Worm (Caenorhabditis elegans) whole organism, young adult: Measurements from ENCODE around the gene ztf-22.

ENCODE experiments used
- F10E7.11 ChIP-seq: sonication (generic microtip); optimal IDR thresholded peaks from 2 replicates; lab custom pipeline; 2017; ENCODE audit warnings: mild to moderate bottlenecking, missing genetic modification characterization, moderate library complexity, missing compliant biosample characterization
- F55B11.4 ChIP-seq: sonication (generic microtip); optimal IDR thresholded peaks from 2 replicates; lab custom pipeline; 2016; ENCODE audit warnings: missing compliant biosample characterization, missing genetic modification characterization, borderline replicate concordance; ENCODE audit not compliant: insufficient read depth
- K11D2.4 ChIP-seq: fragments of 200-800 bp; sonication (Bioruptor generic); IDR thresholded peaks from 2 replicates; pipeline ENCODE4 v1.3.6; 2022; ENCODE audit warnings: missing genetic modification reagents, missing genetic modification characterization, missing compliant biosample characterization
- cebp-1 ChIP-seq, 2 experiments: fragments of 200-800 bp in 1 of 2; sonication (Bioruptor generic) in 1 of 2; sonication (generic microtip) in 1 of 2; IDR thresholded peaks in 1 of 2; optimal IDR thresholded peaks in 1 of 2; 2 replicates each; pipeline versions ENCODE4 v1.3.6 to Lab custom; 2017 to 2022; ENCODE audit warnings: missing compliant biosample characterization in 2 of 2, missing genetic modification characterization in 2 of 2, mild to moderate bottlenecking in 1 of 2, missing genetic modification reagents in 1 of 2, moderate library complexity in 1 of 2
- egl-18 ChIP-seq: fragments of 200-800 bp; sonication (Bioruptor generic); IDR thresholded peaks from 2 replicates; pipeline ENCODE4 v1.3.6; 2022; ENCODE audit warnings: missing genetic modification reagents, missing genetic modification characterization, missing compliant biosample characterization
- let-526 ChIP-seq: fragments of 200-800 bp; sonication (Bioruptor generic); IDR thresholded peaks from 2 replicates; pipeline ENCODE4 v1.3.6; 2022; ENCODE audit warnings: missing genetic modification reagents, missing genetic modification characterization, missing compliant biosample characterization
- lin-26 ChIP-seq: fragments of 200-800 bp; sonication (Bioruptor generic); IDR thresholded peaks from 2 replicates; pipeline ENCODE4 v1.3.6; 2022; ENCODE audit warnings: missing genetic modification reagents, missing genetic modification characterization, missing compliant biosample characterization
- nfyb-1 ChIP-seq: fragments of 200-800 bp; sonication (Bioruptor generic); IDR thresholded peaks from 2 replicates; pipeline ENCODE4 v1.3.6; 2022; ENCODE audit warnings: missing genetic modification reagents, missing genetic modification characterization, missing compliant biosample characterization
- unc-130 ChIP-seq: sonication (generic microtip); optimal IDR thresholded peaks from 2 replicates; lab custom pipeline; 2016; ENCODE audit warnings: missing genetic modification reagents, missing genetic modification characterization, missing compliant biosample characterization

DNA sequence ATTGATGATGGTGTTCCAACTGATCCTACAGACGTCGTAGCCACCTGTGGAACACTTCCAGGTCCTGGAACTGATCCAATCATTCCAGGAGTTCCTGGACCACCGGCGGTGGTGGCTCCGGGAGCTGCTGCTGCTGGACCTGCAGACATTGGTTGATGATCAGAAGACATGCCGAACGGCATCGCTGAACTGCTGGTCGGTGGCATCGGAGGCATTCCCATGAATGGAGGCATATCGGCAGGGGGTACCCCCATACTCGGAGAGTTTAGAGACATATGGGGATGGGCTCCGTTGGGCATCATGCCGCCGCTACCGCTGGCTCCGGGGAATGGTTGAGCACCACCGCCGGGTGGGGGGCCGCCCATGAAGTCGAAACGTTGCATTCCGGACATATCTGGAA is 39.7 kb upstream of the ztf-22 start:
- no peak for TF ChIP-seq nfyb-1 (GFP tag; lab: Robert Waterston, UW)
- no peak for TF ChIP-seq egl-18 (GFP tag; lab: Robert Waterston, UW)
- no peak for TF ChIP-seq F10E7.11 (tag; lab: Kevin White, UChicago)
- TF ChIP-seq cebp-1 (GFP tag; IDR thresholded peaks at IDR 0.05; lab: Robert Waterston, UW) = no peak
- no peak for TF ChIP-seq cebp-1 (tag; optimal IDR thresholded peaks at IDR 0.05; lab: Kevin White, UChicago)
- TF ChIP-seq let-526 (GFP tag; lab: Robert Waterston, UW) = no peak
- no peak for TF ChIP-seq lin-26 (GFP tag; lab: Robert Waterston, UW)
- TF ChIP-seq unc-130 (GFP tag; lab: Kevin White, UChicago) = no peak
- TF ChIP-seq F55B11.4 (tag; lab: Kevin White, UChicago) = no peak
- no peak for TF ChIP-seq K11D2.4 (GFP tag; lab: Robert Waterston, UW)
